Worm (Caenorhabditis elegans): ENCODE results near the gene ctsa-3.1.
A peak's percentile ranks its signal among the peaks of the same experiment; 100 is the strongest.

Gene ctsa-3.1

DNA sequence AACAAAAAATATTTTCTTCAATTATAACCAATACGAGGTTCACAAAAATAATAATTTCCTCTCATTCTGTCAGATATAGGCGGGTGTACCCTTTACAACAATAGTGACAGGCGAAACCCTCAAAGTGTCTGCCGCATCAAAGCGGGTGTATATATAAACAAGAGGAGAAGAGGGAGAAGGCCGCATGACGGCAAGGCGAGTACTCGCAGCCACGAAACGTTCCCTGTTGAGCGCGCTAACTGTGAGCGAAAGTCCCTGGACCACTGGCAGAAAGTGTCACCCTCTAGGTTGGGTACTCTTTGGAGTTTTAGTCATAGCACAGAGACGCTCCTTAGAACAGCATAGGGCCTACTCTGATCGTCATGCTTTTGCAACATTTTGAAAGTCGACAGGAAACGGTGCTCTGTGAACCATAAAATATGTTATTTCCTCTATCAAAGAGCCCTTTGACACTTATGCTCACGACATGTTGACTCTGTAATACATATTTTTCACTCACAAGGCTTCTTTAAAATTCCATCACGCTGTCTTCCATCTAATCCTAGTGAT lies 32.5 kb upstream of the ctsa-3.1 start, which contains the start of gene pcrg-1 (continued):
- TF ChIP-seq lin-35 (GFP tag; optimal IDR thresholded peaks at IDR 0.05) (peak in 1 of 3 experiments; percentile 59), Y95B8A.8 (GFP tag; IDR thresholded peaks at IDR 0.05) (peak; percentile 51; the same call in 1 of the 2 replicates), madf-10 (tag; optimal IDR thresholded peaks at IDR 0.05) (peak; percentile 59), F55B11.4 (tag; optimal IDR thresholded peaks at IDR 0.05; ENCODE audit: borderline replicate concordance, insufficient read depth) (no peak), nhr-120 (GFP tag; IDR thresholded peaks at IDR 0.05) (0 out of 2 replicates have a peak, but pooled peaks have one; percentile 35), somi-1 (GFP tag; optimal IDR thresholded peaks at IDR 0.05) (peak; percentile 80), nfyb-1 (GFP tag; IDR thresholded peaks at IDR 0.05) (peak; percentile 84), pha-4 (tag; optimal IDR thresholded peaks at IDR 0.05) (no peak), snpc-3.4 (tag; optimal IDR thresholded peaks at IDR 0.05) (peak; percentile 90), attf-5 (GFP tag; optimal IDR thresholded peaks at IDR 0.05) (peak; percentile 70), let-526 (GFP tag; IDR thresholded peaks at IDR 0.05) (peak; percentile 54; the same call in 1 of the 2 replicates), repo-1 (tag; optimal IDR thresholded peaks at IDR 0.05) (peak; percentile 87), C17E4.6 (GFP tag; IDR thresholded peaks at IDR 0.05) (peak; percentile 77), rcor-1 (GFP tag; IDR thresholded peaks at IDR 0.05) (peak; percentile 62), tlf-1 (GFP tag; optimal IDR thresholded peaks at IDR 0.05) (peak; percentile 82)

ce11 chrII:7203110-7203509 lies 29.5 kb upstream of the ctsa-3.1 start, which contains the start of gene srd-56:
Gene srd-56, minus strand, starts transcription at chrII:7203210.
- TF ChIP-seq zfh-2 (GFP tag; conservative IDR thresholded peaks at IDR 0.05) = no peak
- no peak for TF ChIP-seq fkh-3 (tag; optimal IDR thresholded peaks at IDR 0.05)
- no peak for TF ChIP-seq hmg-1.2 (GFP tag; IDR thresholded peaks at IDR 0.05)
- no peak for TF ChIP-seq lir-1 (GFP tag; conservative IDR thresholded peaks at IDR 0.05)
- no peak for TF ChIP-seq attf-6 (GFP tag; IDR thresholded peaks at IDR 0.05)
- TF ChIP-seq mel-28 (tag; optimal IDR thresholded peaks at IDR 0.05; ENCODE audit: borderline replicate concordance) = no peak
- no peak for TF ChIP-seq F57A8.1 (GFP tag; optimal IDR thresholded peaks at IDR 0.05)
- no peak for TF ChIP-seq unc-62 (GFP tag; optimal IDR thresholded peaks at IDR 0.05)
- TF ChIP-seq rec-8 (tag; optimal IDR thresholded peaks at IDR 0.05) = no peak
- TF ChIP-seq hrde-1 (tag; optimal IDR thresholded peaks at IDR 0.05; ENCODE audit: borderline replicate concordance) = no peak
- no peak for TF ChIP-seq dpff-1 (tag; optimal IDR thresholded peaks at IDR 0.05)
- TF ChIP-seq dox-1 (GFP tag; IDR thresholded peaks at IDR 0.05) = no peak
- no peak for TF ChIP-seq lin-40 (tag; optimal IDR thresholded peaks at IDR 0.05)

DNA sequence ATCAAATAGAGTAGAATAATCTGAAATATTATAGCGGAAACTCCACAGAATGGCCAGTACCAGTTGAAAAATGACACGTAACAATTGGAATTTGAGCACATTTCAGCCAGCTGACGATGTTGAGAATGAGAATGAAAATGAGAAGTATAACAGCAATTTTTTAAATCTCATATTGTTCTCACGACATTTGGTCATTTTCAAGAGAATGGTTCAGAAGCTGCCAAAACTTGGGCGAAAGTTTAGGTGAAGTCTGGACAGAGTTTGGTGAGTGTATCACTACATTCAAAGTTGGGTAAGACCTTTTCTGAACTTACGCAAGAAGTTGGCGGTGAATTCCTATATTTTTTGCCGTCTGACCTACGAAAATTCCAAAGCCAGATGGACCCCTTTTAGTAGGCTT lies 27.7 kb upstream of the ctsa-3.1 start, which contains the start of gene srd-58:
TSS of gene srd-58 (minus strand) at position 101 of the 400 bp plus-strand sequence.
- TF ChIP-seq lsy-27 (tag; optimal IDR thresholded peaks at IDR 0.05; ENCODE audit: borderline replicate concordance, insufficient read depth) = no peak
- TF ChIP-seq efl-1 (GFP tag; optimal IDR thresholded peaks at IDR 0.05) = no peak
- no peak for TF ChIP-seq fkh-3 (tag; optimal IDR thresholded peaks at IDR 0.05)
- TF ChIP-seq ets-4 (GFP tag; optimal IDR thresholded peaks at IDR 0.05) = no peak
- TF ChIP-seq lin-26 (GFP tag; IDR thresholded peaks at IDR 0.05) = no peak
- no peak for TF ChIP-seq sdz-38 (tag; optimal IDR thresholded peaks at IDR 0.05)
- TF ChIP-seq tbp1 (GFP tag; optimal IDR thresholded peaks at IDR 0.05) = no peak
- TF ChIP-seq Y53G8AR.9 (GFP tag; conservative IDR thresholded peaks at IDR 0.05) = no peak
- no peak for TF ChIP-seq B0261.1 (tag; optimal IDR thresholded peaks at IDR 0.05)
- TF ChIP-seq cebp-2 (GFP tag; IDR thresholded peaks at IDR 0.05) = no peak
- TF ChIP-seq Y79H2A.3 (GFP tag; conservative IDR thresholded peaks at IDR 0.05) = no peak
- no peak for TF ChIP-seq ekl-4 (GFP tag; IDR thresholded peaks at IDR 0.05)
- no peak for TF ChIP-seq him-1 (tag; optimal IDR thresholded peaks at IDR 0.05)
- no peak for TF ChIP-seq rpc-1 (optimal IDR thresholded peaks at IDR 0.05)
- no peak for TF ChIP-seq rpc-1 (tag; optimal IDR thresholded peaks at IDR 0.05)
- TF ChIP-seq dox-1 (GFP tag; IDR thresholded peaks at IDR 0.05) = no peak
- TF ChIP-seq ccch-3 (GFP tag; optimal IDR thresholded peaks at IDR 0.05) = no peak
- no peak for TF ChIP-seq lag-1 (GFP tag; IDR thresholded peaks at IDR 0.05)
